Worm (Caenorhabditis elegans) whole organism, late embryonic: ENCODE measurements around the gene Y54G2A.76.

Experiments
- C38D4.7 ChIP-seq: fragments of 200-800 bp; sonication (Bioruptor generic); optimal IDR thresholded peaks from 2 replicates; lab custom pipeline; 2018; ENCODE audit warnings: mild to moderate bottlenecking, missing genetic modification characterization, moderate library complexity, missing compliant biosample characterization
- F13H6.1 ChIP-seq: sonication (generic microtip); optimal IDR thresholded peaks from 2 replicates; lab custom pipeline; 2016; ENCODE audit warnings: missing genetic modification characterization, missing compliant biosample characterization
- K02D7.2 ChIP-seq: sonication (generic microtip); optimal IDR thresholded peaks from 2 replicates; lab custom pipeline; 2017; ENCODE audit warnings: mild to moderate bottlenecking, missing genetic modification characterization, missing compliant biosample characterization
- T23F11.4 ChIP-seq: fragments of 200-800 bp; sonication (Bioruptor generic); optimal IDR thresholded peaks from 2 replicates; lab custom pipeline; 2018; ENCODE audit warnings: mild to moderate bottlenecking, missing genetic modification characterization, missing compliant biosample characterization
- Y22D7AL.16 ChIP-seq: sonication (generic microtip); optimal IDR thresholded peaks from 2 replicates; lab custom pipeline; 2016; ENCODE audit warnings: missing genetic modification characterization, missing compliant biosample characterization
- ceh-18 ChIP-seq: sonication (generic microtip); optimal IDR thresholded peaks from 2 replicates; lab custom pipeline; 2016; ENCODE audit warnings: missing genetic modification characterization, missing compliant biosample characterization
- ceh-19 ChIP-seq: fragments of 200-800 bp; sonication (Bioruptor generic); optimal IDR thresholded peaks from 2 replicates; lab custom pipeline; 2018; ENCODE audit warnings: mild to moderate bottlenecking, missing genetic modification characterization, missing compliant biosample characterization
- ceh-2 ChIP-seq: sonication (generic microtip); optimal IDR thresholded peaks from 2 replicates; lab custom pipeline; 2016; ENCODE audit warnings: missing genotype, missing genetic modification characterization, missing compliant biosample characterization
- ceh-22 ChIP-seq: sonication (generic microtip); optimal IDR thresholded peaks from 2 replicates; lab custom pipeline; 2017; ENCODE audit warnings: missing biosample characterization, missing genetic modification characterization
- ceh-31 ChIP-seq: sonication (generic microtip); optimal IDR thresholded peaks from 2 replicates; lab custom pipeline; 2016; ENCODE audit warnings: missing genetic modification characterization, missing compliant biosample characterization
- ceh-34 ChIP-seq: sonication (generic microtip); optimal IDR thresholded peaks from 2 replicates; lab custom pipeline; 2016; ENCODE audit warnings: mild to moderate bottlenecking, missing genetic modification characterization, missing compliant biosample characterization
- ceh-6 ChIP-seq: fragments of 200-800 bp; sonication (Bioruptor generic); optimal IDR thresholded peaks from 2 replicates; lab custom pipeline; 2018; ENCODE audit warnings: mild to moderate bottlenecking, missing genetic modification characterization, missing compliant biosample characterization
- che-1 ChIP-seq: sonication (generic microtip); optimal IDR thresholded peaks from 2 replicates; lab custom pipeline; 2016; ENCODE audit warnings: mild to moderate bottlenecking, missing genetic modification characterization, missing compliant biosample characterization
- dmd-4 ChIP-seq: sonication (generic microtip); optimal IDR thresholded peaks from 2 replicates; lab custom pipeline; 2016; ENCODE audit warnings: borderline replicate concordance, missing genetic modification characterization, missing compliant biosample characterization
- dve-1 ChIP-seq: sonication (generic microtip); optimal IDR thresholded peaks from 2 replicates; lab custom pipeline; 2017; ENCODE audit warnings: antibody characterized with exemption, mild to moderate bottlenecking, missing genetic modification characterization, missing compliant biosample characterization
- elt-2 ChIP-seq: sonication (generic microtip); optimal IDR thresholded peaks from 2 replicates; lab custom pipeline; 2016; ENCODE audit warnings: missing genetic modification reagents, missing genetic modification characterization, missing compliant biosample characterization
- elt-4 ChIP-seq: sonication (generic microtip); optimal IDR thresholded peaks from 2 replicates; lab custom pipeline; 2016; ENCODE audit warnings: missing genetic modification characterization, missing compliant biosample characterization
- ets-4 ChIP-seq: sonication (generic microtip); optimal IDR thresholded peaks from 2 replicates; lab custom pipeline; 2016; ENCODE audit warnings: missing genetic modification characterization, missing compliant biosample characterization
- eyg-1 ChIP-seq: sonication (generic microtip); optimal IDR thresholded peaks from 2 replicates; lab custom pipeline; 2016; ENCODE audit warnings: missing genotype, missing genetic modification characterization, missing compliant biosample characterization
- fax-1 ChIP-seq: sonication (generic microtip); optimal IDR thresholded peaks from 2 replicates; lab custom pipeline; 2016; ENCODE audit warnings: missing genotype, missing genetic modification characterization, missing compliant biosample characterization
- fkh-10 ChIP-seq: fragments of 150-350 bp; optimal IDR thresholded peaks from 2 replicates; lab custom pipeline; 2014; ENCODE audit warnings: missing biosample characterization, missing genetic modification reagents, missing genetic modification characterization
- hlh-13 ChIP-seq: fragments of 200-800 bp; sonication (Bioruptor generic); optimal IDR thresholded peaks from 2 replicates; lab custom pipeline; 2018; ENCODE audit warnings: mild to moderate bottlenecking, missing genetic modification characterization, missing compliant biosample characterization
- hlh-30 ChIP-seq: sonication (generic microtip); optimal IDR thresholded peaks from 2 replicates; lab custom pipeline; 2017; ENCODE audit warnings: antibody characterized with exemption, missing genetic modification characterization, missing compliant biosample characterization; ENCODE audit not compliant: insufficient read depth
- hlh-6 ChIP-seq: sonication (generic microtip); optimal IDR thresholded peaks from 2 replicates; lab custom pipeline; 2016; ENCODE audit warnings: missing genotype, missing genetic modification characterization, missing compliant biosample characterization
- hlh-8 ChIP-seq: sonication (generic microtip); optimal IDR thresholded peaks from 2 replicates; lab custom pipeline; 2016; ENCODE audit warnings: missing genotype, missing genetic modification characterization, missing compliant biosample characterization
- lim-6 ChIP-seq: sonication (generic microtip); optimal IDR thresholded peaks from 2 replicates; lab custom pipeline; 2016; ENCODE audit warnings: missing genetic modification characterization, missing compliant biosample characterization
- nfya-1 ChIP-seq: sonication (generic microtip); optimal IDR thresholded peaks from 2 replicates; lab custom pipeline; 2017; ENCODE audit warnings: missing genetic modification characterization, mild to moderate bottlenecking, missing compliant biosample characterization, antibody characterized with exemption, moderate library complexity
- nhr-11 ChIP-seq: fragments of 150-350 bp; optimal IDR thresholded peaks from 2 replicates; lab custom pipeline; 2014; ENCODE audit warnings: missing biosample characterization, missing genetic modification characterization
- odd-2 ChIP-seq: sonication (generic microtip); optimal IDR thresholded peaks from 2 replicates; lab custom pipeline; 2017; ENCODE audit warnings: antibody characterized with exemption, mild to moderate bottlenecking, missing genetic modification characterization, missing compliant biosample characterization
- pha-4 ChIP-seq: fragments of 150-350 bp; optimal IDR thresholded peaks from 2 replicates; lab custom pipeline; 2018; ENCODE audit warnings: missing biosample characterization, missing genetic modification reagents, missing genetic modification characterization
- pros-1 ChIP-seq: fragments of 150-350 bp; optimal IDR thresholded peaks from 2 replicates; lab custom pipeline; 2014; ENCODE audit warnings: missing biosample characterization, missing genetic modification reagents, missing genetic modification characterization
- ref-2 ChIP-seq: sonication (generic microtip); optimal IDR thresholded peaks from 2 replicates; lab custom pipeline; 2016; ENCODE audit warnings: missing genetic modification characterization, missing compliant biosample characterization
- rnt-1 ChIP-seq: sonication (generic microtip); optimal IDR thresholded peaks from 2 replicates; lab custom pipeline; 2016; ENCODE audit warnings: missing genetic modification characterization, missing compliant biosample characterization
- sox-4 ChIP-seq: sonication (generic microtip); optimal IDR thresholded peaks from 2 replicates; lab custom pipeline; 2017; ENCODE audit warnings: mild to moderate bottlenecking, missing genetic modification characterization, inconsistent platforms, missing compliant biosample characterization
- tbx-2 ChIP-seq: sonication (generic microtip); optimal IDR thresholded peaks from 2 replicates; lab custom pipeline; 2016; ENCODE audit warnings: missing genetic modification characterization, missing compliant biosample characterization
- unc-55 ChIP-seq: sonication (generic microtip); optimal IDR thresholded peaks from 2 replicates; lab custom pipeline; 2017; ENCODE audit warnings: missing biosample characterization, missing genetic modification reagents, missing genetic modification characterization
- unc-86 ChIP-seq: sonication (generic microtip); optimal IDR thresholded peaks from 2 replicates; lab custom pipeline; 2016; ENCODE audit warnings: missing genetic modification characterization, missing compliant biosample characterization
- zip-5 ChIP-seq: sonication (generic microtip); optimal IDR thresholded peaks from 2 replicates; lab custom pipeline; 2016; ENCODE audit warnings: missing genetic modification characterization, missing compliant biosample characterization
- ztf-16 ChIP-seq: sonication (generic microtip); optimal IDR thresholded peaks from 2 replicates; lab custom pipeline; 2017; ENCODE audit warnings: missing genetic modification characterization, missing compliant biosample characterization

Gene Y54G2A.76

ce11 chrIV:2772209-2772851 lies 36.9 kb upstream of the Y54G2A.76 start:
- no peak for TF ChIP-seq pha-4
- TF ChIP-seq hlh-30 = peak; percentile 58

- TF ChIP-seq dve-1 (tag; lab: Kevin White, UChicago) = no peak
- peak; percentile 69 for TF ChIP-seq hlh-30
- TF ChIP-seq elt-4 (tag; lab: Kevin White, UChicago) = no peak
Observed at ce11 chrIV:2773382-2773979, 35.7 kb upstream of the Y54G2A.76 start.

- TF ChIP-seq F13H6.1 (tag; lab: Kevin White, UChicago) (peak; percentile 13), ets-4 (peak; percentile 12), C38D4.7 (no peak), hlh-30 (peak; percentile 91), ref-2 (tag; lab: Kevin White, UChicago) (no peak), ceh-19 (GFP tag; lab: Kevin White, UChicago) (peak; percentile 35), nfya-1 (tag; lab: Kevin White, UChicago) (peak; percentile 30), ceh-31 (tag; lab: Kevin White, UChicago) (peak; percentile 60), hlh-13 (no peak), ceh-18 (tag; lab: Kevin White, UChicago) (peak; percentile 62)
Observed at ce11 chrIV:2774500-2774899, 34.7 kb upstream of the Y54G2A.76 start.

DNA sequence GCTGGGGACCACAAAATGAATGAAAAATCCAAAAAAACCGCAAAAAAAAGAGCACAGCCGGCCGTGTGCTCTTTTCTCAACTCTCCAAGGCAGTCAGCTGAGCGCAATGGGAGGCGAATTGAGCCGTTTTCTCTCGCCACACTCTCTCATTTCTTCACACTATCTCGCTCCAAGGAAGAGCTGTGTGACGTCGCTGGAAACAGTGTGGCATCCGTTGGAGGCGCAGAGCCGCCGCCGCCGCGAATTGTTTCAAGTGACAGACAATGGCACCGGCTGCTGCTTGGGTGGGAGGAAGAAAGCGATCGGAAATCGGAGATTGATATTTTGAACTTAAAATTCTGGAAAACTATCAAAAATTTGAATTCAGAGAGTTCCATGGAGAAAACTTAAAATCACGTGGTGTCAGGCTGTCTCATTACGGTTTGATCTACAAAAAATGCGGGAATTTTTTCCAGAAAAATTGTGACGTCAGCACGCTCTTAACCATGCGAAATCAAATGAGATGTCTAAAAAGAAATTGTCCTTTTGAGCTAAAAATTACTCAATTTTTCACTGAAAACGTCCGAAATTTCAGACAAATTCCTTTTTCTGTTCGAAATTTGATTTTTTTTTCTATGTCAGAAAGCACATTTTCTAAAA lies 33.1 kb upstream of the Y54G2A.76 start:
- TF ChIP-seq unc-55 (GFP tag; lab: Kevin White, UChicago) = peak; percentile 6
- no peak for TF ChIP-seq K02D7.2 (tag; lab: Kevin White, UChicago)
- no peak for TF ChIP-seq hlh-6 (tag; lab: Kevin White, UChicago)
- TF ChIP-seq hlh-30 = peak; percentile 72
- TF ChIP-seq ceh-22 (tag; lab: Kevin White, UChicago) = no peak
- peak; percentile 2 for TF ChIP-seq tbx-2
- TF ChIP-seq ceh-31 (tag; lab: Kevin White, UChicago) = peak; percentile 58
- TF ChIP-seq nhr-11 (tag; lab: Kevin White, UChicago) = no peak
- no peak for TF ChIP-seq che-1 (tag; lab: Kevin White, UChicago)
- peak; percentile 14 for TF ChIP-seq sox-4
- TF ChIP-seq odd-2 (tag; lab: Kevin White, UChicago) = no peak
- peak; percentile 32 for TF ChIP-seq ceh-19 (GFP tag; lab: Kevin White, UChicago)
- TF ChIP-seq ceh-18 (tag; lab: Kevin White, UChicago) = peak; percentile 57
- no peak for TF ChIP-seq fkh-10 (GFP tag; lab: Kevin White, UChicago)
- peak; percentile 61 for TF ChIP-seq rnt-1
- no peak for TF ChIP-seq zip-5 (tag; lab: Kevin White, UChicago)
- TF ChIP-seq C38D4.7 = no peak
- peak; percentile 31 for TF ChIP-seq nfya-1 (tag; lab: Kevin White, UChicago)
- TF ChIP-seq fax-1 (tag; lab: Kevin White, UChicago) = no peak
- peak; percentile 33 for TF ChIP-seq ceh-34 (tag; lab: Kevin White, UChicago)
- peak; percentile 2 for TF ChIP-seq hlh-8
- TF ChIP-seq hlh-13 = no peak

ce11 chrIV:2776733-2777132 lies 32.5 kb upstream of the Y54G2A.76 start:
- no peak for TF ChIP-seq ztf-16
- TF ChIP-seq T23F11.4 = no peak
- no peak for TF ChIP-seq fkh-10 (GFP tag; lab: Kevin White, UChicago)
- no peak for TF ChIP-seq pros-1 (tag; lab: Kevin White, UChicago)
- TF ChIP-seq ceh-2 (tag; lab: Kevin White, UChicago) = no peak
- TF ChIP-seq lim-6 (tag; lab: Kevin White, UChicago) = no peak
- no peak for TF ChIP-seq sox-4
- no peak for TF ChIP-seq eyg-1
- no peak for TF ChIP-seq K02D7.2 (tag; lab: Kevin White, UChicago)
- TF ChIP-seq Y22D7AL.16 (tag; lab: Kevin White, UChicago) = no peak
- TF ChIP-seq elt-2 (tag; lab: Kevin White, UChicago) = no peak
- no peak for TF ChIP-seq ceh-6 (GFP tag; lab: Kevin White, UChicago)
- TF ChIP-seq dmd-4 (tag; lab: Kevin White, UChicago) = no peak
- no peak for TF ChIP-seq unc-86
- TF ChIP-seq zip-5 (tag; lab: Kevin White, UChicago) = no peak
- TF ChIP-seq C38D4.7 = no peak
